Worm (Caenorhabditis elegans) whole organism, young adult: ENCODE results near the gene Y45F10C.6.

Source experiments
- F33H1.4 ChIP-seq: fragments of 200-800 bp; sonication (Bioruptor generic); IDR thresholded peaks from 2 replicates; pipeline ENCODE4 v1.3.6; 2022; ENCODE audit warnings: missing genetic modification reagents, missing genetic modification characterization, missing compliant biosample characterization
- F57A8.1 ChIP-seq: fragments of 200-800 bp; sonication (Bioruptor generic); optimal IDR thresholded peaks from 2 replicates; lab custom pipeline; 2018; ENCODE audit warnings: mild to moderate bottlenecking, missing genetic modification characterization, moderate library complexity, missing compliant biosample characterization
- Y53F4B.3 ChIP-seq: fragments of 200-800 bp; sonication (Bioruptor generic); IDR thresholded peaks from 2 replicates; pipeline ENCODE4 v1.3.6; 2022; ENCODE audit warnings: missing genetic modification reagents, missing genetic modification characterization, missing compliant biosample characterization
- Y53G8AR.9 ChIP-seq: fragments of 200-800 bp; sonication (Bioruptor generic); conservative IDR thresholded peaks from 2 replicates; pipeline ENCODE4 v1.3.6; 2022; ENCODE audit warnings: missing genetic modification reagents, missing genetic modification characterization, missing compliant biosample characterization
- Y67H2A.10 ChIP-seq: fragments of 200-800 bp; sonication (Bioruptor generic); conservative IDR thresholded peaks from 2 replicates; pipeline ENCODE4 v1.3.6; 2022; ENCODE audit warnings: missing genetic modification reagents, missing genetic modification characterization, missing compliant biosample characterization
- Y79H2A.3 ChIP-seq: fragments of 200-800 bp; sonication (Bioruptor generic); conservative IDR thresholded peaks from 2 replicates; pipeline ENCODE4 v1.3.6; 2022; ENCODE audit warnings: missing genetic modification reagents, missing genetic modification characterization, missing compliant biosample characterization
- aptf-2 ChIP-seq: fragments of 200-800 bp; sonication (Bioruptor generic); conservative IDR thresholded peaks from 2 replicates; pipeline ENCODE4 v1.3.6; 2022; ENCODE audit warnings: missing genetic modification reagents, missing genetic modification characterization, missing compliant biosample characterization
- atf-7 ChIP-seq: sonication (generic microtip); optimal IDR thresholded peaks from 2 replicates; lab custom pipeline; 2017; ENCODE audit warnings: mild to moderate bottlenecking, missing genetic modification characterization, missing compliant biosample characterization
- athp-1 ChIP-seq: sonication (generic microtip); optimal IDR thresholded peaks from 2 replicates; lab custom pipeline; 2017; ENCODE audit warnings: mild to moderate bottlenecking, missing genetic modification characterization, missing compliant biosample characterization
- attf-6 ChIP-seq: fragments of 200-800 bp; sonication (Bioruptor generic); IDR thresholded peaks from 2 replicates; pipeline ENCODE4 v1.3.6; 2022; ENCODE audit warnings: missing genetic modification reagents, missing genetic modification characterization, missing compliant biosample characterization
- ceh-40 ChIP-seq: fragments of 200-800 bp; sonication (Bioruptor generic); IDR thresholded peaks from 2 replicates; pipeline ENCODE4 v1.3.6; 2022; ENCODE audit warnings: missing genetic modification characterization, missing compliant biosample characterization
- dpff-1 ChIP-seq: sonication (generic microtip); optimal IDR thresholded peaks from 2 replicates; lab custom pipeline; 2017; ENCODE audit warnings: mild to moderate bottlenecking, missing genetic modification characterization, missing compliant biosample characterization
- dpl-1 ChIP-seq: fragments of 150-350 bp; optimal IDR thresholded peaks from 2 replicates; lab custom pipeline; 2014; ENCODE audit warnings: missing biosample characterization, missing genetic modification reagents, missing genetic modification characterization
- efl-1 ChIP-seq: fragments of 150-350 bp; optimal IDR thresholded peaks from 2 replicates; lab custom pipeline; 2014; ENCODE audit warnings: missing biosample characterization, missing genetic modification reagents, missing genetic modification characterization
- ekl-4 ChIP-seq: fragments of 200-800 bp; sonication (Bioruptor generic); IDR thresholded peaks from 2 replicates; pipeline ENCODE4 v1.3.6; 2022; ENCODE audit warnings: missing genetic modification reagents, missing genetic modification characterization, missing compliant biosample characterization
- ets-4 ChIP-seq: fragments of 200-800 bp; sonication (Bioruptor generic); optimal IDR thresholded peaks from 2 replicates; lab custom pipeline; 2018; ENCODE audit warnings: mild to moderate bottlenecking, missing genetic modification characterization, missing compliant biosample characterization
- fkh-3 ChIP-seq: sonication (generic microtip); optimal IDR thresholded peaks from 2 replicates; lab custom pipeline; 2016; ENCODE audit warnings: mild to moderate bottlenecking, missing genetic modification characterization, missing compliant biosample characterization
- gei-17 ChIP-seq: fragments of 200-800 bp; sonication (Bioruptor generic); optimal IDR thresholded peaks from 2 replicates; lab custom pipeline; 2018; ENCODE audit warnings: mild to moderate bottlenecking, missing genetic modification characterization, missing compliant biosample characterization
- him-1 ChIP-seq: sonication (generic microtip); optimal IDR thresholded peaks from 2 replicates; lab custom pipeline; 2016; ENCODE audit warnings: missing genotype, missing genetic modification reagents, missing genetic modification characterization, missing compliant biosample characterization
- hlh-12 ChIP-seq: sonication (generic microtip); optimal IDR thresholded peaks from 2 replicates; lab custom pipeline; 2016; ENCODE audit warnings: missing genetic modification characterization, missing compliant biosample characterization
- hmg-1.2 ChIP-seq: fragments of 200-800 bp; sonication (Bioruptor generic); IDR thresholded peaks from 2 replicates; pipeline ENCODE4 v1.3.6; 2022; ENCODE audit warnings: missing genetic modification reagents, missing genetic modification characterization, missing compliant biosample characterization
- hrde-1 ChIP-seq: sonication (generic microtip); optimal IDR thresholded peaks from 2 replicates; lab custom pipeline; 2016; ENCODE audit warnings: missing genetic modification characterization, mild to moderate bottlenecking, missing compliant biosample characterization, moderate library complexity, missing genotype, missing genetic modification reagents, borderline replicate concordance
- lag-1 ChIP-seq: fragments of 200-800 bp; sonication (Bioruptor generic); IDR thresholded peaks from 2 replicates; pipeline ENCODE4 v1.3.6; 2022; ENCODE audit warnings: missing genetic modification reagents, missing genetic modification characterization, missing compliant biosample characterization
- lin-40 ChIP-seq: sonication (generic microtip); optimal IDR thresholded peaks from 2 replicates; lab custom pipeline; 2016; ENCODE audit warnings: missing genetic modification characterization, mild to moderate bottlenecking, missing compliant biosample characterization, missing genotype, missing genetic modification reagents
- lir-1 ChIP-seq: fragments of 200-800 bp; sonication (Bioruptor generic); conservative IDR thresholded peaks from 2 replicates; pipeline ENCODE4 v1.3.6; 2022; ENCODE audit warnings: missing genetic modification reagents, missing genetic modification characterization, missing compliant biosample characterization
- lsl-1 ChIP-seq: fragments of 200-800 bp; sonication (Bioruptor generic); optimal IDR thresholded peaks from 2 replicates; lab custom pipeline; 2018; ENCODE audit warnings: mild to moderate bottlenecking, missing genetic modification characterization, moderate library complexity, missing compliant biosample characterization
- madf-6 ChIP-seq: fragments of 200-800 bp; sonication (Bioruptor generic); IDR thresholded peaks from 2 replicates; pipeline ENCODE4 v1.3.6; 2022; ENCODE audit warnings: missing genetic modification reagents, missing genetic modification characterization, missing compliant biosample characterization
- madf-8 ChIP-seq: fragments of 200-800 bp; sonication (Bioruptor generic); conservative IDR thresholded peaks from 2 replicates; pipeline ENCODE4 v1.3.6; 2022; ENCODE audit warnings: missing genetic modification reagents, missing genetic modification characterization, missing compliant biosample characterization
- nhr-120 ChIP-seq: fragments of 200-800 bp; sonication (Bioruptor generic); IDR thresholded peaks from 2 replicates; pipeline ENCODE4 v1.3.6; 2022; ENCODE audit warnings: missing genetic modification characterization, missing compliant biosample characterization
- nhr-27 ChIP-seq: fragments of 200-800 bp; sonication (Bioruptor generic); optimal IDR thresholded peaks from 2 replicates; lab custom pipeline; 2018; ENCODE audit warnings: mild to moderate bottlenecking, missing genetic modification characterization, moderate library complexity, missing compliant biosample characterization
- sdz-38 ChIP-seq: sonication (generic microtip); optimal IDR thresholded peaks from 2 replicates; lab custom pipeline; 2016; ENCODE audit warnings: missing genotype, missing genetic modification characterization, missing compliant biosample characterization
- snpc-1.3 ChIP-seq: sonication (generic microtip); optimal IDR thresholded peaks from 2 replicates; lab custom pipeline; 2017; ENCODE audit warnings: missing genetic modification characterization, mild to moderate bottlenecking, missing compliant biosample characterization, antibody characterized with exemption, moderate library complexity, missing genotype, missing genetic modification reagents; ENCODE audit not compliant: insufficient read depth
- snpc-3.4 ChIP-seq: sonication (generic microtip); optimal IDR thresholded peaks from 2 replicates; lab custom pipeline; 2017; ENCODE audit warnings: missing genetic modification characterization, mild to moderate bottlenecking, missing compliant biosample characterization, antibody characterized with exemption, moderate library complexity, missing genotype, missing genetic modification reagents
- snpc-4 ChIP-seq, 5 experiments: fragments of 150-350 bp in 1 of 5; sonication (generic microtip) in 4 of 5; optimal IDR thresholded peaks; 2 replicates each; lab custom pipeline; 2014 to 2018; ENCODE audit warnings: missing genetic modification characterization in 5 of 5, missing biosample characterization in 3 of 5, antibody characterized with exemption in 2 of 5, mild to moderate bottlenecking in 2 of 5, missing compliant biosample characterization in 2 of 5, missing genotype in 2 of 5, moderate library complexity in 2 of 5, missing genetic modification reagents in 1 of 5
- sptf-2 ChIP-seq: fragments of 200-800 bp; sonication (Bioruptor generic); optimal IDR thresholded peaks from 2 replicates; lab custom pipeline; 2018; ENCODE audit warnings: mild to moderate bottlenecking, missing genetic modification characterization, missing compliant biosample characterization
- tbp1 ChIP-seq: fragments of 200-800 bp; sonication (Bioruptor generic); optimal IDR thresholded peaks from 2 replicates; lab custom pipeline; 2018; ENCODE audit warnings: mild to moderate bottlenecking, missing genetic modification characterization, missing compliant biosample characterization
- xnd-1 ChIP-seq: sonication (generic microtip); optimal IDR thresholded peaks from 2 replicates; lab custom pipeline; 2016; ENCODE audit warnings: missing genotype, missing genetic modification reagents, missing genetic modification characterization, missing compliant biosample characterization
- zim-3 ChIP-seq: sonication (generic microtip); optimal IDR thresholded peaks from 2 replicates; lab custom pipeline; 2017; ENCODE audit warnings: mild to moderate bottlenecking, missing genetic modification characterization, moderate library complexity, missing compliant biosample characterization
- ztf-26 ChIP-seq: sonication (generic microtip); optimal IDR thresholded peaks from 2 replicates; lab custom pipeline; 2017; ENCODE audit warnings: missing genetic modification characterization, missing compliant biosample characterization
- ztf-3 ChIP-seq: fragments of 200-800 bp; sonication (Bioruptor generic); optimal IDR thresholded peaks from 2 replicates; lab custom pipeline; 2018; ENCODE audit warnings: mild to moderate bottlenecking, missing genetic modification characterization, missing compliant biosample characterization

Y45F10C.6 gene

DNA sequence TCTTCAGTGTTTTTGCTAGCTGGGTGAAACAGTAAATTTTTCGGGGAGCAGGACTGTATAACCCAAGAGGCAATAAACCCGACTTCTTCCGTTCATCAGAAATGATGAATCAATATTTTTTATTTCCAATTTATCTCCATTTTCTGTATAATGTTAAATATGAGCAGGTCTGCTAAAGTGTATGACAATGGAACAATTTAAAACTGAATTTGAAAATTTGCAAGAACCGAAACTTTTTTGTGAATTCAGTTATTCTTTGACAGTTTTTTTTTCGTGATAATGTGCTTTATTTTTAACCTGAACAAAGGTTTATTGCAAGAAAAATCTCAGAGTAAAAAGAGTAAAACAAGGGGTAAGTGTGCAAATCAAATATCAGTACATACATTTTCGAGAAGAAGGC, 12.9 kb downstream of the Y45F10C.6 start (continued):
- TF ChIP-seq sptf-2 (GFP tag; lab: Kevin White, UChicago) (no peak), snpc-1.3 (tag; lab: Kevin White, UChicago) (peak; percentile 32), nhr-120 (GFP tag; lab: Robert Waterston, UW) (no peak), sdz-38 (tag; lab: Kevin White, UChicago) (no peak), hmg-1.2 (GFP tag; lab: Robert Waterston, UW) (no peak), dpl-1 (GFP tag; lab: Kevin White, UChicago) (no peak), Y67H2A.10 (GFP tag; lab: Robert Waterston, UW) (no peak), gei-17 (GFP tag; lab: Kevin White, UChicago) (no peak), ets-4 (GFP tag; lab: Kevin White, UChicago) (no peak), Y53F4B.3 (GFP tag; lab: Robert Waterston, UW) (no peak), Y79H2A.3 (GFP tag; lab: Robert Waterston, UW) (0 out of 2 replicates have a peak, but pooled peaks have one; percentile 66), nhr-27 (tag; lab: Kevin White, UChicago) (no peak), fkh-3 (tag; lab: Kevin White, UChicago) (no peak), Y53G8AR.9 (GFP tag; lab: Robert Waterston, UW) (no peak), athp-1 (no peak), tbp1 (GFP tag; lab: Kevin White, UChicago) (peak; percentile 26), lsl-1 (GFP tag; lab: Kevin White, UChicago) (no peak), lag-1 (GFP tag; lab: Robert Waterston, UW) (no peak), attf-6 (GFP tag; lab: Robert Waterston, UW) (peak; percentile 81), atf-7 (tag; lab: Kevin White, UChicago) (no peak), ceh-40 (GFP tag; lab: Robert Waterston, UW) (no peak), ekl-4 (GFP tag; lab: Robert Waterston, UW) (peak; percentile 20; the same call in 1 of the 2 replicates), lir-1 (GFP tag; lab: Robert Waterston, UW) (no peak), ztf-26 (tag; lab: Kevin White, UChicago) (no peak), him-1 (tag; lab: Kevin White, UChicago) (no peak), xnd-1 (no peak), hlh-12 (tag; lab: Kevin White, UChicago) (no peak), F57A8.1 (GFP tag; lab: Kevin White, UChicago) (no peak), zim-3 (tag; lab: Kevin White, UChicago) (no peak)
- TF ChIP-seq, all 124 proteins: peak for 7

DNA sequence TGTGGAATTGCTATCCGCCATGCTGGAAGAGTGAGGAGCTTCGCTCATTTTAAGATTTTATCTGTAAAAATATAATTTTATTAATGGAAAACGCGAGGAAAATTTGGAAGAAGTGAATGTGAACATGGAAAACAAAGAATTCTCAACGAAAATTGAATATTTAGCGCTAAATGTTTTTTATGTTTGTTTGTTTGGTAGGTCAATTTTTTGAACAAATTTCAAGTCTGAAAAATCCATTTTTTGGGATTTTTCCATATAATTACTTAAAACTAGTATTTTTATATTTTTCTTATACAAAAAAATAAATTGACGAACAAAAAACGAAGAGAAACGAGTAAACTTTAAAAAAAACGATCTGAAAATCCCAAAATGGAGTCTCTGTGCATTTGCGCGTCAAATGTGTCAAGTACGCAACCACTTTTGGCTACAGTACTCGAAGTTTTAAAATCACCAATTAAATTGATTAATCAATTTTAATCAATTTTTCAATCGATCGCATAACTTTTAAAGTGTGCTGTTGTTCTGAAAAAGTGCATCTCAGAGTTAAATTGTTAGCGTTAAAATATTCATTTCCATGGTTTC, 14.8 kb downstream of the Y45F10C.6 start, which contains the start of gene fbxa-215:
fbxa-215 (minus strand) TSS at position 61 of the 582 bp plus-strand sequence.
- TF ChIP-seq ztf-3 (GFP tag; lab: Kevin White, UChicago) (no peak), F57A8.1 (GFP tag; lab: Kevin White, UChicago) (no peak), lin-40 (no peak), snpc-4 (GFP tag; optimal IDR thresholded peaks at IDR 0.05; lab: Kevin White, UChicago) (peak; percentile 57), snpc-4 (tag; optimal IDR thresholded peaks at IDR 0.05; lab: Kevin White, UChicago) (peak in 3 of 4 experiments; percentile 62 to 88 (median 82)), ets-4 (GFP tag; lab: Kevin White, UChicago) (no peak), xnd-1 (peak; percentile 47), madf-8 (GFP tag; lab: Robert Waterston, UW) (peak; percentile 65), dpl-1 (GFP tag; lab: Kevin White, UChicago) (peak; percentile 19), lsl-1 (GFP tag; lab: Kevin White, UChicago) (peak; percentile 52), madf-6 (GFP tag; lab: Robert Waterston, UW) (peak; percentile 75), atf-7 (tag; lab: Kevin White, UChicago) (no peak), dpff-1 (no peak), aptf-2 (GFP tag; lab: Robert Waterston, UW) (no peak), F33H1.4 (GFP tag; lab: Robert Waterston, UW) (no peak; the same call in 1 of the 2 replicates), hrde-1 (no peak), snpc-3.4 (tag; lab: Kevin White, UChicago) (no peak), efl-1 (GFP tag; lab: Kevin White, UChicago) (peak; percentile 58)
- TF ChIP-seq, all 124 proteins: peak for 7
